Worm (Caenorhabditis elegans) whole organism, L1 larva: Measurements from ENCODE around the gene Y48E1B.17.
A peak's percentile ranks its signal among the peaks of the same experiment; 100 is the strongest.

Experiments used
- aha-1 ChIP-seq: fragments of 150-350 bp; optimal IDR thresholded peaks from 2 replicates; lab custom pipeline; 2014; ENCODE audit warnings: missing biosample characterization, missing genetic modification characterization
- alr-1 ChIP-seq: fragments of 200-800 bp; sonication (Bioruptor generic); optimal IDR thresholded peaks from 2 replicates; lab custom pipeline; 2018; ENCODE audit warnings: borderline replicate concordance, mild to moderate bottlenecking, missing genetic modification characterization, missing compliant biosample characterization
- aly-2 ChIP-seq: fragments of 150-350 bp; optimal IDR thresholded peaks from 2 replicates; lab custom pipeline; 2014; ENCODE audit warnings: missing biosample characterization, missing genetic modification characterization
- ceh-8 ChIP-seq: fragments of 200-800 bp; sonication (Bioruptor generic); optimal IDR thresholded peaks from 2 replicates; lab custom pipeline; 2018; ENCODE audit warnings: mild to moderate bottlenecking, missing genetic modification characterization, moderate library complexity, missing compliant biosample characterization
- ceh-88 ChIP-seq: fragments of 200-800 bp; sonication (Bioruptor generic); IDR thresholded peaks from 2 replicates; pipeline ENCODE4 v1.3.6; 2022; ENCODE audit warnings: missing genetic modification characterization, missing compliant biosample characterization
- ceh-90 ChIP-seq: sonication (generic microtip); optimal IDR thresholded peaks from 2 replicates; lab custom pipeline; 2016; ENCODE audit warnings: missing genetic modification characterization, missing compliant biosample characterization
- efl-1 ChIP-seq, 4 experiments: fragments of 150-350 bp; optimal IDR thresholded peaks in 3 of 4; peaks in 1 of 4; 1 replicate in 1 of 4; 2 replicates in 3 of 4; lab custom pipeline; 2014; ENCODE audit warnings: missing biosample characterization in 2 of 4, missing genetic modification characterization in 2 of 4, missing genetic modification reagents in 2 of 4
- elt-3 ChIP-seq, 6 experiments: fragments of 150-350 bp in 1 of 6; sonication (generic microtip); optimal IDR thresholded peaks; 2 replicates each; lab custom pipeline; 2017 to 2018; ENCODE audit warnings: missing biosample characterization in 6 of 6, missing genetic modification characterization in 6 of 6, inconsistent platforms in 1 of 6
- ets-5 ChIP-seq: fragments of 200-800 bp; sonication (Bioruptor generic); IDR thresholded peaks from 2 replicates; pipeline ENCODE4 v1.3.6; 2022; ENCODE audit warnings: missing genetic modification characterization, missing compliant biosample characterization
- fos-1 ChIP-seq: fragments of 150-350 bp; optimal IDR thresholded peaks from 2 replicates; lab custom pipeline; 2014; ENCODE audit warnings: missing biosample characterization, missing genetic modification characterization
- grh-1 ChIP-seq: fragments of 200-800 bp; sonication (Bioruptor generic); IDR thresholded peaks from 2 replicates; pipeline ENCODE4 v1.3.6; 2022; ENCODE audit warnings: missing genetic modification reagents, missing genetic modification characterization, missing compliant biosample characterization
- hlh-17 ChIP-seq: fragments of 200-800 bp; sonication (Bioruptor generic); optimal IDR thresholded peaks from 2 replicates; lab custom pipeline; 2018; ENCODE audit warnings: missing genetic modification characterization, mild to moderate bottlenecking, missing compliant biosample characterization, moderate library complexity, borderline replicate concordance
- lin-15B ChIP-seq: fragments of 150-350 bp; sonication (generic microtip); optimal IDR thresholded peaks from 3 replicates; lab custom pipeline; 2014; ENCODE audit warnings: missing biosample characterization, missing genetic modification characterization
- lir-3 ChIP-seq: sonication (generic microtip); optimal IDR thresholded peaks from 2 replicates; lab custom pipeline; 2016; ENCODE audit warnings: mild to moderate bottlenecking, missing genetic modification characterization, moderate library complexity, missing compliant biosample characterization; ENCODE audit not compliant: poor library complexity
- nhr-11 ChIP-seq: fragments of 150-350 bp; optimal IDR thresholded peaks from 2 replicates; lab custom pipeline; 2014; ENCODE audit warnings: missing biosample characterization, missing genetic modification characterization
- nhr-12 ChIP-seq: sonication (generic microtip); optimal IDR thresholded peaks from 2 replicates; lab custom pipeline; 2017; ENCODE audit warnings: missing biosample characterization, missing genetic modification characterization
- nhr-20 ChIP-seq: sonication (generic microtip); optimal IDR thresholded peaks from 2 replicates; lab custom pipeline; 2016; ENCODE audit warnings: mild to moderate bottlenecking, missing genetic modification characterization, missing compliant biosample characterization
- nhr-47 ChIP-seq: sonication (generic microtip); optimal IDR thresholded peaks from 2 replicates; lab custom pipeline; 2016; ENCODE audit warnings: mild to moderate bottlenecking, missing genetic modification characterization, moderate library complexity, missing compliant biosample characterization
- sox-4 ChIP-seq: sonication (generic microtip); optimal IDR thresholded peaks from 2 replicates; lab custom pipeline; 2016; ENCODE audit warnings: missing genetic modification characterization, missing compliant biosample characterization
- swsn-7 ChIP-seq: sonication (generic microtip); optimal IDR thresholded peaks from 2 replicates; lab custom pipeline; 2016; ENCODE audit warnings: missing genetic modification characterization, missing compliant biosample characterization
- unc-98 ChIP-seq: fragments of 200-800 bp; sonication (Bioruptor generic); IDR thresholded peaks from 2 replicates; pipeline ENCODE4 v1.3.6; 2022; ENCODE audit warnings: missing genetic modification characterization, missing compliant biosample characterization
- vab-15 ChIP-seq: sonication (generic microtip); optimal IDR thresholded peaks from 2 replicates; lab custom pipeline; 2017; ENCODE audit warnings: missing genotype, mild to moderate bottlenecking, missing genetic modification characterization, missing compliant biosample characterization
- zag-1 ChIP-seq: fragments of 150-350 bp; optimal IDR thresholded peaks from 2 replicates; lab custom pipeline; 2014; ENCODE audit warnings: missing biosample characterization, missing genetic modification characterization
- zip-4 ChIP-seq: fragments of 200-800 bp; sonication (Bioruptor generic); optimal IDR thresholded peaks from 2 replicates; lab custom pipeline; 2018; ENCODE audit warnings: mild to moderate bottlenecking, missing genetic modification characterization, moderate library complexity, missing compliant biosample characterization
- ztf-4 ChIP-seq: fragments of 150-350 bp; optimal IDR thresholded peaks from 2 replicates; lab custom pipeline; 2014; ENCODE audit warnings: missing biosample characterization, missing genetic modification characterization

The Y48E1B.17 gene

DNA sequence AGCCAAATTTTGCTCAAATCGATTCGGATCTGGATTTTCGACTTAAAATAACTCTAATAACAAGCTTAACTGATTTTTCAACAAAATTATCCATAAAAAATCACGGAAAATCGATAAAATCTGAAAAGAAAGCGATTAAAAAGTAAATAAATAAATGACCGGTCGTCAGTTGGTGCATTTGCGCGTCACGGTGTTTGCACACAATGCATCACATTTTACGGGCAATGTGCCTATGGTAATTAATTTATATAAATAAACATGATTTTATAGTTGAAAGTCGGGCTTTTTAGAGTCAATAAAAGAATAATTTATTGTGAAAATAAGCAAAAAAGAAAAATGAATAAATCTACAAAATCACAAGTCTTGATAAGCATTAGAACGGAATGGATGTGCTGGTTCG, 46.1 kb downstream of the Y48E1B.17 start (continued):
- TF ChIP-seq lir-3 (tag; lab: Kevin White, UChicago) (no peak), nhr-47 (tag; lab: Kevin White, UChicago) (peak; percentile 60), zag-1 (tag; lab: Kevin White, UChicago) (no peak), elt-3 (tag; optimal IDR thresholded peaks at IDR 0.05; lab: Kevin White, UChicago) (no peak)

DNA sequence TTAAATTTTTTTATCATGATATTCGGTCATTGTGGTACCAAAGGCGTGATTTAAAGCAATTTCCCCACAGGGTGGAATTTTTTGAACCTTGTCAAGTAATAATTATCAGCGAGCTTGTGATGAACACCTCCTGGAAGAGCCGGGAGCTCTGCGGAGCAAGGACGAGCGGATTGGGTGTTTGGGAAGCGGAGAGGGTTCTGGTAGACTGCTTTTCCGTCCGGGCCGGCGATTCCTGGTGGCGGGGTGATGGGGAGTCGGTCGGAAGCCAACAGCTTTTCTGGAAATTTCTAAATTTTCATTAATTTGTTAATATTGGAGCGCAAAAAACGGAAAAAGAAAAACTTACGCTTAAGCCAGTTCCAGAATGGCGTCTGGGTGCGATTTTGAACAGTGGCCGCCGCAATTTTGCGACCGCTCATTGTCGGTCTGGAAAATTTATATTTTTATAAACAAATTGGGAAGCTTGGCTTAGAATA, 46.7 kb downstream of the Y48E1B.17 start, which contains the start of gene ndua-7:
TSS of gene ndua-7 (minus strand) at position 426 of the 476 bp plus-strand sequence.
- no peak for TF ChIP-seq ztf-4
- TF ChIP-seq ceh-88 (GFP tag; lab: Robert Waterston, UW), result no peak
- TF ChIP-seq zag-1 (tag; lab: Kevin White, UChicago), result no peak
- no peak for TF ChIP-seq lin-15B
- TF ChIP-seq efl-1 (optimal IDR thresholded peaks at IDR 0.05; lab: Kevin White, UChicago), result no peak
- peak in 1 of 2 experiments; percentile 35 for TF ChIP-seq efl-1 (GFP tag; optimal IDR thresholded peaks at IDR 0.05 in 1 of 2; lab: Kevin White, UChicago)
- TF ChIP-seq ceh-8 (GFP tag; lab: Kevin White, UChicago), result peak; percentile 31

DNA sequence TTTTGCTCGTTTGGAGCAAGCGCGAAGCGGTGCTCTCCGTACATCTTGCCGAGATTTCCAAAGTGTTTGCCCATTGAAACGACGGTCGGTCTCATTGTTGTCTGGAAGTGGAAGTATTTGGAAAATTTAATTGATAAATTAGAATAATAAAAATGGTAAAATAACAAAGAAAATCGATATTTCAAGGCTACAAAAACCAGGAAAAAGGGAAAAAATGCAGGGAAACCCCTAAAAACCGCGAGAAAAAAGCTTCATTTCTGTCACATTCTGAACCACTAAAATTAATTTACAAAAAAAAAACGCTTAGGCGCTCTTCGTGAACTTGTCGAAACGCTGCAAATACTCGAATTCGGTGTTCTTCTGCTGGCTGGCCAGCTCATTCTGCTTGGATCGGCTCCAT, 47.9 kb downstream of the Y48E1B.17 start, which contains the start of gene F45H10.2:
TSS of gene F45H10.2 (minus strand) at position 101 of the 400 bp plus-strand sequence.
- TF ChIP-seq alr-1 (tag; lab: Kevin White, UChicago), result no peak

DNA sequence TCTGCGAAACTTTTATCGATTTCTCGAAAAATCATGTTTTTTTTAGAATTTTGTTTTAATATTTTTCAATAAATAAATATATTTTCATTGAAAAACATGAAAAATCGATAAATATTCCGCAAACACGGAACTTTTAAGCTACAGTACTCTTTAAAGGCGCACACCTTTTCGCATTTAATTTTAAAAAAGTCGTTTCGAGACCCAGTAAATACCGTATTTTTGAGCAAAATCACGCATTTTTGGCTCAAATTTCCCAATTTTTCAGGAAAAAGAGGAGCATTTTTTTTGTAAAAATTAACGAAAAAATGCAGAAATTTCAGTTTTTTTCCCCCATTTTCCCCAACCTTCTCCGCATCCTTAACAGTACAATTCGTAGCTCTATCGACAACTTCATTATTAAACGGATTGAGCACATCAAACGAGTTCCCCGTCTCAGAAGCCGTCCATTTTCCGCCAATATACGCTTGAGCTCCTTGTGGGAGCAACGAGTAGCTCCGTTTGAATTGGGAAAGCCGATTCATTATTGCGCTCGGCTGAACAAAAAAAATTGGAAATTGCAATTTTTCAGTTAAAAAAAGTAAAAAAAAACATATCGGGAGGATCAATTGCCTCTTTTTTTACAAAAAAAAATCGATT, 49.5 kb downstream of the Y48E1B.17 start, which contains the start of gene alh-7:
TSS of gene alh-7 (minus strand) at position 533 of the 636 bp plus-strand sequence.
- TF ChIP-seq aly-2, result no peak
- no peak for TF ChIP-seq fos-1 (tag; lab: Kevin White, UChicago)
- no peak for TF ChIP-seq nhr-20 (tag; lab: Kevin White, UChicago)
- TF ChIP-seq lin-15B, result no peak
- no peak for TF ChIP-seq vab-15
- TF ChIP-seq ceh-90 (tag; lab: Kevin White, UChicago), result no peak
- no peak for TF ChIP-seq ceh-8 (GFP tag; lab: Kevin White, UChicago)
- TF ChIP-seq ets-5 (GFP tag; lab: Robert Waterston, UW), result no peak
- TF ChIP-seq sox-4 (tag; lab: Kevin White, UChicago), result no peak
- TF ChIP-seq nhr-11 (tag; lab: Kevin White, UChicago), result no peak
- no peak for TF ChIP-seq grh-1 (GFP tag; lab: Robert Waterston, UW)
- TF ChIP-seq zip-4 (GFP tag; lab: Kevin White, UChicago), result no peak
- TF ChIP-seq nhr-12 (tag; lab: Kevin White, UChicago), result no peak
- TF ChIP-seq alr-1 (tag; lab: Kevin White, UChicago), result no peak
- no peak for TF ChIP-seq swsn-7 (tag; lab: Kevin White, UChicago)
- TF ChIP-seq zag-1 (tag; lab: Kevin White, UChicago), result no peak
- no peak for TF ChIP-seq ztf-4

DNA sequence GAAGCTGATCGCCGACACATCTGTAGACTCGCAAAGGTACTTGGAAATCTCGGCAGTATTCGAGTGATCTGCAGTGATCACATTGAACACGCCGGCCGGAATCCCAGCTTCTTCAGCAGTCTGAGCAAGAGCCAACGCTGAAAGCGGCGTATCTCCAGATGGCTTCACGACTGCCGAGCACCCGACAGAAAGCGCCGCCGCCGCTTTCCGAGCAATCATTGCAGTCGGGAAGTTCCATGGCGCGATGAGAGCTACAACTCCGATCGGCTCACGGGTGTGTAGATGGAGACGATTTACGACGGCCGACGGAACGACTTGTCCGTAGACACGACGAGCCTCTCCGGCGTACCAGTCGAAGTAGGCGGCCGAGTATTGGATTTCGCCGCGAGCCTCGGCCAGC, 51.0 kb downstream of the Y48E1B.17 start:
- TF ChIP-seq aha-1 (tag; lab: Kevin White, UChicago), result no peak
- no peak for TF ChIP-seq hlh-17
- TF ChIP-seq unc-98, result no peak
